Worm (Caenorhabditis elegans): ENCODE results near the gene F02C12.3.

Gene F02C12.3

DNA sequence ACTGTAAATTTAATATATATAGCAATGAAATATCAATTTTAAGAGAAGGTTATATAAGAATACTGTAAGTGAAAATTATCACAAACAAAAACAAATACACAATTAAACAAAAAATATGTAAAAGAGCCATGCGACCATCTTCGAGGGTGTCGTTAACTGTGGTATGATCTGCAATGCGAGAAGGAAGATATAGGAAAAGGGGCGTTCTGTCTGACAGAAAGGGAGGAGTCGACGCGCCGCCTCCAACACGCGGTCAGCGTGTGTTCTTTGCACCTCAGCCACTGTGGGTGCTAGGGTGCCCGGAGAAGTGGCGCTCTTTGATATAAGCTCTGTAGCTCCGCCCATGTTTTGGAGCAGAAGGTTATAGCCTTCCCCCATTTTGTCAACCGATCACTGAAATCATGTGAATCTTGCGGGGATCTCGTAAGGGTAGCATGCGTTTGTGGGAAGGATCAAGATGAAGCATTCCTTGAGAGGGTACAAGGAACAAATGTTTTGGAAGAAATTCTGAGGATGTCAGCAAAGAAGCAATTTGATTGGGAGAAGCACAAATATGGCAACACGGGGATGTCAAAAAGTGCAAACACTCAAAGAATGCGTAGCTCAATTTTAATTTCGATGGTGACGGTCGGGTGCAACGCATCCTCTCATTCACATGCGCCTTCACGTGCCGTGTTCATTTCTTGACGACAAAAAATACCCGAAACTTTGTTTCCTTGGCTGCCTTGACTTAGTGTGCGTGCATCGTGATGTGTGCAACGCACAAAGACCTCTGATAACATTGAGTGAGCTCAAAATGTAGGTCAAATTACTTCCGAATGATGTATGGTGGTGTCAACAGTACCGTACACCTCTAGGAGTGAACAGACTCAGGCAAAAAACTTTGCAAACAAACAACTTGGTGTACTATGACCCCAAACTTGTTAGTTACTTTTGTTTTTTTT is 45.7 kb upstream of the F02C12.3 start, which contains the start of gene mxl-3 (continued):
- TF ChIP-seq hlh-11 (tag; optimal IDR thresholded peaks at IDR 0.05): peak; percentile 54
- no peak for TF ChIP-seq egl-27 (tag; optimal IDR thresholded peaks at IDR 0.05)
- TF ChIP-seq T26A8.4 (GFP tag; IDR thresholded peaks at IDR 0.05): no peak; the same call in 1 of the 2 replicates
- TF ChIP-seq mdt-29 (GFP tag; IDR thresholded peaks at IDR 0.05): peak; percentile 66
- no peak for TF ChIP-seq snpc-4 (tag; optimal IDR thresholded peaks at IDR 0.05)
- no peak for TF ChIP-seq ctbp-1 (GFP tag; IDR thresholded peaks at IDR 0.05)
- no peak for TF ChIP-seq nhr-25 (tag; optimal IDR thresholded peaks at IDR 0.05; ENCODE audit: borderline replicate concordance, insufficient read depth)

DNA sequence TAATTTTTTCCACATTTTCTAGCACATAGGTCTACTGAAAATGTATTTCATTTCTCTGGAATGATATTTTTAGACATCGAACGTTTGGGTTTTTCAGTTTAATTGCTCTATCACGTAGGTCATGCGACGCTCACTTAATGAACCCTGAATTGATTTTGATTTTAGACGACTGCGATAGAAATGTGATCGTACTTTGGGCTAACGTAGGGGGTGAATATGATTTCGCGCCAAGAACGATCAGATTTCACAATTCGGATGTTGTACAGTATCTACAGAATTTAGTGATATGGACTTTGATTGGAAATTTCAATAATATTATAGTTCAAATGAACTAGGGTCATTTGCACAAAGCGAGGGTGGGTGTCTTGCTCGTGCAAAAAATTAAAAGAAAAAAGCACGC is 44.6 kb upstream of the F02C12.3 start:
- peak; percentile 21 for TF ChIP-seq hlh-11 (tag; optimal IDR thresholded peaks at IDR 0.05)
- TF ChIP-seq dve-1 (tag; optimal IDR thresholded peaks at IDR 0.05; ENCODE audit: insufficient read depth): peak; percentile 24
- TF ChIP-seq zfp-2 (tag; optimal IDR thresholded peaks at IDR 0.05): no peak
- no peak for TF ChIP-seq sdz-12 (GFP tag; optimal IDR thresholded peaks at IDR 0.05)
- TF ChIP-seq hlh-30 (tag; optimal IDR thresholded peaks at IDR 0.05; ENCODE audit: insufficient read depth): peak; percentile 28
- TF ChIP-seq dmd-6 (GFP tag; IDR thresholded peaks at IDR 0.05): peak; percentile 49

DNA sequence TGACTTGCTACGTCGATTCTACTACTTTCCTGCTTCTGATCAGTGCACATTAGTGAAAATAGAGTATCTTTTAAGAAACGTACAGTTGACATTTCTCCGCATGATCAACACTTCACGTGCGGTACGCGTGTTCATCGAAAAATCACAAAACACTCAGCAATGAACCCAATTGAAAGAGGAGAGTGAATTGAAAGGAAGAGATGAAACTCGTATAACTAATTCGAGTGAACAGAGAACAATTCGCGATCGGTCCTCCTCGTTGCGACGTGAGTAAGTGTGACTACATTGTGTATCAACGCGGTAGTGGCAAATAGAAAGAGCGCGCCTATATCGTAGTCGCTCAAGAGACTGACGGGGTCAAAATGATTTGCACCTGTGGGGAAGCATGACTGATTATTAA is 43.2 kb upstream of the F02C12.3 start:
- no peak for TF ChIP-seq ZK546.5 (tag; optimal IDR thresholded peaks at IDR 0.05)
- TF ChIP-seq tag-97 (GFP tag; IDR thresholded peaks at IDR 0.05): no peak
- peak; percentile 99 for TF ChIP-seq mxl-2 (GFP tag; conservative IDR thresholded peaks at IDR 0.05)
- peak; percentile 52 for TF ChIP-seq T26A8.4 (GFP tag; IDR thresholded peaks at IDR 0.05)
- no peak for TF ChIP-seq Y75B8A.6 (GFP tag; IDR thresholded peaks at IDR 0.05)
- 0 out of 2 replicates have a peak, but pooled peaks have one; percentile 28 for TF ChIP-seq saeg-2 (GFP tag; IDR thresholded peaks at IDR 0.05)
- TF ChIP-seq skn-1 (tag; optimal IDR thresholded peaks at IDR 0.05): no peak
- no peak for TF ChIP-seq madf-5 (GFP tag; IDR thresholded peaks at IDR 0.05)
- TF ChIP-seq rbr-2 (tag; optimal IDR thresholded peaks at IDR 0.05): no peak
- TF ChIP-seq zfp-3 (GFP tag; conservative IDR thresholded peaks at IDR 0.05): no peak
- TF ChIP-seq set-16 (GFP tag; IDR thresholded peaks at IDR 0.05): no peak
- TF ChIP-seq hmg-1.1 (GFP tag; IDR thresholded peaks at IDR 0.05): peak; percentile 15; the same call in 1 of the 2 replicates
- no peak for TF ChIP-seq jun-1 (tag; optimal IDR thresholded peaks at IDR 0.05)
- no peak for TF ChIP-seq F49E8.2 (tag; optimal IDR thresholded peaks at IDR 0.05; ENCODE audit: borderline replicate concordance)
- no peak for TF ChIP-seq ama-1 (optimal IDR thresholded peaks at IDR 0.05)
- TF ChIP-seq lim-7 (GFP tag; IDR thresholded peaks at IDR 0.05): no peak
- TF ChIP-seq lir-3 (tag; optimal IDR thresholded peaks at IDR 0.05): no peak
- no peak for TF ChIP-seq lin-13 (GFP tag; optimal IDR thresholded peaks at IDR 0.05)
- no peak for TF ChIP-seq ZK337.2 (GFP tag; IDR thresholded peaks at IDR 0.05)
- no peak for TF ChIP-seq ctbp-1 (GFP tag; IDR thresholded peaks at IDR 0.05)
- TF ChIP-seq nhr-11 (tag; optimal IDR thresholded peaks at IDR 0.05): peak; percentile 57
- TF ChIP-seq lin-38 (GFP tag; IDR thresholded peaks at IDR 0.05): no peak
- TF ChIP-seq dpl-1 (GFP tag; optimal IDR thresholded peaks at IDR 0.05): no peak
- TF ChIP-seq nhr-10 (tag; optimal IDR thresholded peaks at IDR 0.05): peak; percentile 80
- TF ChIP-seq mxl-3 (GFP tag; optimal IDR thresholded peaks at IDR 0.05): peak; percentile 98
- TF ChIP-seq mep-1 (tag; optimal IDR thresholded peaks at IDR 0.05): peak; percentile 86
- TF ChIP-seq lin-39 (tag; optimal IDR thresholded peaks at IDR 0.05): no peak
- TF ChIP-seq daf-8 (GFP tag; IDR thresholded peaks at IDR 0.05): no peak
- TF ChIP-seq lin-29 (GFP tag; IDR thresholded peaks at IDR 0.05): 0 out of 2 replicates have a peak, but pooled peaks have one; percentile 30
- TF ChIP-seq lin-1 (GFP tag; IDR thresholded peaks at IDR 0.05): 0 out of 2 replicates have a peak, but pooled peaks have one; percentile 21
- TF ChIP-seq D1046.2 (GFP tag; IDR thresholded peaks at IDR 0.05): no peak
- TF ChIP-seq hlh-11 (tag; optimal IDR thresholded peaks at IDR 0.05): peak; percentile 92
- TF ChIP-seq aha-1 (tag): peak; percentile 97
- TF ChIP-seq zfp-2 (tag; optimal IDR thresholded peaks at IDR 0.05): no peak
- no peak for TF ChIP-seq nhr-111 (GFP tag; optimal IDR thresholded peaks at IDR 0.05)
- TF ChIP-seq ceh-44 (GFP tag; IDR thresholded peaks at IDR 0.05): no peak
- no peak for TF ChIP-seq ces-1 (GFP tag; optimal IDR thresholded peaks at IDR 0.05)
